Worm (Caenorhabditis elegans) whole organism, L4/young adult: Measurements from ENCODE around the gene Y97E10AR.1.
A peak's percentile ranks its signal among the peaks of the same experiment; 100 is the strongest.

ENCODE experiments used
- W03F9.2 ChIP-seq: fragments of 150-350 bp; optimal IDR thresholded peaks from 2 replicates; lab custom pipeline; 2014; ENCODE audit warnings: missing biosample characterization, missing genetic modification characterization
- dao-5 ChIP-seq: sonication (generic microtip); optimal IDR thresholded peaks from 2 replicates; lab custom pipeline; 2016; ENCODE audit warnings: missing genotype, missing genetic modification characterization, moderate library complexity, missing compliant biosample characterization
- him-1 ChIP-seq: sonication (generic microtip); optimal IDR thresholded peaks from 2 replicates; lab custom pipeline; 2016; ENCODE audit warnings: missing genotype, missing genetic modification reagents, missing genetic modification characterization, missing compliant biosample characterization

The Y97E10AR.1 gene

DNA sequence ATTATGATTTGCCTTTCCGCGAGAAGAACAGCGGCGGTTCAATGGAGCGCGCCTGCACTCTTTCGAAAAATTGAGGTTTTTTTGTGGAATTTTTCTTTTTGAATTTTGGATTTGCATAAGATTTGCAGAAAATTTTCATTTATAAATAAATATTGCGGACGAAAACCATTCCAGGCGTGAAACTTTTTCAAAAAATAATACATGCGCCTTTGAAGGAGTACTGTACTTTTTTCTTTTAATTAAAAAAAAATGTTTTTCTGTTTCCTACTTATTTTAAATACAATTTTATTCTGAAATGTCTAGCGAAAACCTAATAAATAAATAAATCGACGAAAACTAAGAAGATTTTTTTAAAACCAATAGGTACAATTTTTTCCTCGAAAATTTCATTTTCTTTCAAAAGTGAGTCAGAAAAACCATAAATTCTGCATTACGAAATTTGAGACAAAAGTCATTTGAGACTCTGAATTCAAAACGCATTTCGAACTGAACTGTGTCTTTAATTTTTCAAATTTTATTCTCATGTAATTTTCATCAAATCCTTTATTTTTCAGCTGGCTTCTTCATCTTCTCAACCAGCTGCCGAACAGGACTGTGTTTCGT is 20.2 kb upstream of the Y97E10AR.1 start, which contains the start of gene F26D11.1:
Gene F26D11.1 (plus strand): TSS at position 553 of the 603 bp plus-strand sequence.
- TF ChIP-seq W03F9.2 (tag; lab: Kevin White, UChicago) = no peak
- no peak for TF ChIP-seq dao-5
- no peak for TF ChIP-seq him-1

DNA sequence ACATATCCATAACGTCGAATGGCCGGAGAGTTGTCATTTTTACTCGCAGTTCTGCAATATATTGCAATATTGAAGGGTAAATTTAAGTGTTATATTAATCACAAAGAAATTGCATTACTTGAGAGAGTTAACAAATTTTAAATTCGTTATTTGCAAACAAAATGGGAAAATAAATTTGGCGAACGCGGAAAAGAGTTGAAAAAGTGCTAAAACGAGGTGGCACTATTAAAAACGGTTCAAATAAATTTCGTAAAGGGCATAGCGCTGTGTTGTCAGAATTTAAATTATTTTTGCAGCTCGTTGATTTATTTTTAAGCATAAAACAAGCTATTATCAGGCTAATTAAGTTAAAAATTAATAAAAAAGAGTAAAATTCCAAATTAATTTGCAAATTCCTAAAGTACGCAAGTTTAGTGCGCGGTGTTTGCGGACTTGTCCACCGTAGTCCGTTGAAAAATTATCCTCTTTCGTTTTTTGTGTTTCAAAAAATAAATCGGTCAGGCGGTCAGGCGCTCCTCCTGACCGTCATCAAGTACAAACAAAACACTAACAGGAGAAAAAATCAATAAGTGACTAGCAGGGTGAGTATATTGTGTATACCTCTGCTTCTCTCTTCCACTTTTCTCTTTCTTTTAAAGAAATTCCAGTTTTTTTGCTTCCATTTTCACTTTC is 17.7 kb upstream of the Y97E10AR.1 start, which contains the start of the genes natb-1 and abhd-12:
Gene natb-1 (minus strand): TSS at position 51 of the 672 bp plus-strand sequence.
Gene abhd-12 (plus strand): TSS at position 499 of the 672 bp plus-strand sequence.
- TF ChIP-seq him-1 (no peak), dao-5 (no peak), W03F9.2 (tag; lab: Kevin White, UChicago) (peak; percentile 75)

DNA sequence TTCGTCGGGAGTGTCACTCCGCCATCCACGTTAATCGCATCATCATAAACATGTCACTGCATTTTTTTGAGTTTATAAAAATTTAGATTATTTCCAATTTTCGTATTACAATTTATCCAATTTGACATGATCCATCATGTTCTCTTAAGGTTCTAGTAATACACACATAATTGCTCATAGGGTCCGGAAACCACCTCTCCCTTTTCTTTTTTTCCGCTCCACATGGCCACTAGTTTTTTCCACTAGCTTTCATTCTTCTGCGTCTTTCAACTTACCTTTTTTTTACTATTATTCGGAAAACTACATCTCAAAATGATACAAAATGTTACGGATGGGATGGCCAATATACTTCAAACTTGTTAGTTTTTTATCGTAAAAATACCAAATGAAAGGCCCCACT is 15.4 kb upstream of the Y97E10AR.1 start, which contains the start of gene Y97E10AL.1:
Gene Y97E10AL.1 (plus strand): TSS at position 301 of the 400 bp plus-strand sequence.
- TF ChIP-seq W03F9.2 (tag; lab: Kevin White, UChicago) = no peak
- TF ChIP-seq dao-5 = no peak
- TF ChIP-seq him-1 = no peak

DNA sequence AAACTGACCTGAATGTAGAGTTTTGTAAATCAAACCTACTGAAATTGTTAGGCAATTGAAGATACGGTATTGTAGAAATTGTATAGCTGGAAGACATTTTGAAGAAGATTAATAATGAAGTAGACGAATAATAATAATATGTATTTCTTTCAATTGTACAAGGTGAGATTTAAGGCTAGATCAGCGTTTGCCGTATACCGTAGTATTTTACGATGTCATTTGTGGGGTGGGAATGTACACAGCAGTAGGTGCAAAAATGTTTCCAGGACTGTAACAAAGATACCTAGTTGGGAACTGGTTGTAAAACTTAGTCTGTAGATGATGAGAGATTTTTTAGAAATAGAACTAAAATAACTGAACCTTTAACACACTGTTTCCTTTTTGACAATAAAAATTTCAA is 6.7 kb upstream of the Y97E10AR.1 start, which contains the start of gene ceh-76:
Gene ceh-76 (minus strand): TSS at position 101 of the 400 bp plus-strand sequence.
- TF ChIP-seq dao-5 (no peak), W03F9.2 (tag; lab: Kevin White, UChicago) (no peak), him-1 (no peak)

DNA sequence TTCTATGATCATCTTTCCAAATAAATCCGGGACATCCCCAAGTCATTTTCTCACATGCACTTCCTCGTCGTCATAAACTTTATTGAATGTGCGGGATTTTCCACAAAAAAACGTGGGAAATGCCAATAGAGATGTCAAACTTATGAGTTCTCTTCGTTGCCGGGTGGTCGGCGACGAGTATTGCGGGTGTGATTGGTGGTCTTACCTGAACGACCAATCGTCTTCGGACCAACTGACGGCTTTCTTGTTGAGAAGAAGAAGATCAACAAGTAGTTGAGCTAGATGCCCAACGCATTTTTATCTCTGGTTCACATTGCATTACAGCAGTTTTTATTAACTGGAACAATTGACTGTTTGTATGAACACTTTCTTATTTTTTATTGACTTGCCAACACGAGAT is 6.1 kb upstream of the Y97E10AR.1 start:
- no peak for TF ChIP-seq dao-5
- no peak for TF ChIP-seq W03F9.2 (tag; lab: Kevin White, UChicago)
- TF ChIP-seq him-1 = no peak

DNA sequence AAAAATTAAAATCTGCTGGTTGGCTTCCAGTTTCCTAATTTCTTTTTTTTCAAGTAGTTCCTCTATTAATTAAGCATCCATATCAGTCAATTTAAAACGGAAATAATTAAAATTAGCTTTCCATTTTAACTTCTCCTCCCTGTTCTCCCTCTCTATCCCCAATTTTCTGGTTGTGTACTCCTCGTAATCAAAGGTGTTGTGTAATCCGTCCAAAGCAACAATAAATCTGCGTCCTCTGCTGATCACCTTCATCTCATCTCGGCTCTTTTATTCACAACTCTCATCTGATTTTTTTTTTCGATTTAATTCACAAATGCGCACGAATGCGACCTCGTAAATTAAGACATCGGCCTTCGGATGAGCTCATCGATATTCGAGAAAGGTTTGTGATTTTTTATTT is 5.4 kb upstream of the Y97E10AR.1 start, which contains the start of gene Y97E10AR.2:
Gene Y97E10AR.2 (plus strand): TSS at position 301 of the 400 bp plus-strand sequence.
- no peak for TF ChIP-seq him-1
- no peak for TF ChIP-seq dao-5
- no peak for TF ChIP-seq W03F9.2 (tag; lab: Kevin White, UChicago)

DNA sequence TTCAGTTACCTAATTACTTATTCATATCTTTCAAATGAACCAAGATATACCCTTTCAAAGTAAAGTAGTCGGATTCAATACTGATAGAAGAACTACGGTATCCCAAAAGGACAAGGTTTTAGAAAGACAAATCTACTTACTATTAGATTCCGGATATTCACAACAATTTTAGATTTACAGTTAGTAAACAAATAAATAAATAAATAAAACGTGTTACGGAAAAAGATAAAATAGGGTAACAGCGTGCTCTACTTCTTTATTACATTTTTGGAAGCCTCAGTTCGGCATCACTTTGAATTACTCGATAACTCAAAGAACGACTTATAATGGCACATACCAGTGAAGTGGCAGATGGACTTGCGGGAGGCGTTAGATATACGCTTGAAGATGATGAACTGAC is 3.7 kb downstream of the Y97E10AR.1 start, which contains the start of gene Y97E10AR.8:
Gene Y97E10AR.8 (plus strand): TSS at position 301 of the 400 bp plus-strand sequence.
- TF ChIP-seq W03F9.2 (tag; lab: Kevin White, UChicago) = no peak
- TF ChIP-seq dao-5 = no peak
- no peak for TF ChIP-seq him-1

DNA sequence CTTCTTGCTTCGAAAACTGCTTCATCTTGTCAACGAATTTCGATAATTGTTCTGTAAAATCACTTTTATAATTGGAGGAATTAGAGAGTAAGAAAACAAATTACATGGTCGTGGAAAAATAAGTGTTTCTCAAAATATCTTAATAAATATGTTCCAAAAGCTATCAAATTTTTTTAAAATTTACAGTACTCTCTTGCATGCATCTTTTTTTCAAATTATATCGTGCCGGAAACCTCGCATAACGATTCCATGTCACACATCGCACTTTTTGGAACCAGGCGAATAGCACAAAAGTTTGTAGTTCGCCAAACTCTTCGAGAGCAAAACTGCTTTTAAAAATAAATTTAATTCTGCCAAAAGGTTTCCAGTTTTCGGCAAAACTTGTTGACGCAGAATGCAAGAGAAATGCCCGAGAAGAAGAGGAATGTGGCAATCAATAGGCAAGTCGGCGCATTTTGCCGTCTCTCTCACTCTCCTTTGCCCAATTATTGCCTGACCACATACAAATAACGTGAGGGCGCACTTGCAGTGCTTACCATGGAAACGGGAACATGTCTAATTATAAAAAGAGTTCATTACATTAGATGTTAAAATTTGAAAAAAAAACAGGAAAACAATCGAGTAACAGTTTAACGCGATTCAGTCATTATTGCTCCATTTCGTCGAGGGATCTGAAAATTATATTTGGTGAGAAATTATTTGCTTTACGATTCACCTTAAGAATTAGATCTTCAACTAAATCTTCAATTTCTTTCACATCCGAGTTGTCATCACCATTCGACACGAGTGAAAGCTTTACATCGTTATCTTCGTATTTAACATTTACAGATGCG is 6.4 kb downstream of the Y97E10AR.1 start, which contains the start of gene Y97E10AR.3:
Gene Y97E10AR.3 (minus strand): TSS at position 51 of the 833 bp plus-strand sequence.
- no peak for TF ChIP-seq him-1
- no peak for TF ChIP-seq W03F9.2 (tag; lab: Kevin White, UChicago)
- no peak for TF ChIP-seq dao-5

DNA sequence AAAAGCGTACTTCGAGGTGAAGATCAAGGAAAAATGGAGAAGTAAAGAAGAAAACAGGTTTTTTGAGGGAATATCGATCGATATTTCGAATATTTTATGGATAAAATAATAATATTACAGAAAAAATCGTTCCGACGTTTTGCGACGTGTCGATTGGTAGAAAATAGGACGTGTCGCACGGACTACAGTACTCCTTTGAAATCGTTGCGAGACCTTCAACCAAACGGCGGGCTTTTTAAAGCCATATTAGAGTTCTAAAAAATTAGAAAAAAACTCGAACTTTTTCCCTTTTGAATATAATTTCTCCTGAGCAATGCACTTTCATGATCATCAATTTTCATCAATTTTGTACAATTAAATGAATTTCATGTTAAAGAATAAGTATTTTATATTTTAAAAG is 8.8 kb downstream of the Y97E10AR.1 start, which contains the start of gene Y97E10AR.4:
Gene Y97E10AR.4 (minus strand): TSS at position 131 of the 400 bp plus-strand sequence.
- TF ChIP-seq dao-5 = no peak
- TF ChIP-seq him-1 = no peak
- no peak for TF ChIP-seq W03F9.2 (tag; lab: Kevin White, UChicago)

DNA sequence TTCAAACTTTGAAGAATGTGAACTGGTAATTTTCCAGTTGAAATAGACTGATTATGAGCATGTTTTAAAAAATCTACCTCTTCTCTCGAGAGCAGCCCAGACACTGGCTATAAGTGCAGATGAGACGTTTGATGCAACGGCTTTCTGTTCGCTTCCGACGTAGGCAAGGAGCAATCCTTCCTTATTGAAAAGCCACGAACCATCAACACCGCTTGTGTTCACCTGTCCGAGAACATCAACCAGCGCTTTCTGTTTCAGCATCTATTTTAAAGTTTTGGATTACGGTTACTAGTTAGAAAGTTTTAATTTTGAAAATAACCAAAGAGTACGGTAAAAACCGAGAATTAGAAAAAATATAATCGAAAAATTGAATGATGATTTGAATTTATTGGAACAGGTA is 9.6 kb downstream of the Y97E10AR.1 start, which contains the start of gene lmtr-2:
Gene lmtr-2 (minus strand): TSS at position 261 of the 400 bp plus-strand sequence.
- TF ChIP-seq W03F9.2 (tag; lab: Kevin White, UChicago) = no peak
- TF ChIP-seq dao-5 = no peak
- TF ChIP-seq him-1 = no peak

DNA sequence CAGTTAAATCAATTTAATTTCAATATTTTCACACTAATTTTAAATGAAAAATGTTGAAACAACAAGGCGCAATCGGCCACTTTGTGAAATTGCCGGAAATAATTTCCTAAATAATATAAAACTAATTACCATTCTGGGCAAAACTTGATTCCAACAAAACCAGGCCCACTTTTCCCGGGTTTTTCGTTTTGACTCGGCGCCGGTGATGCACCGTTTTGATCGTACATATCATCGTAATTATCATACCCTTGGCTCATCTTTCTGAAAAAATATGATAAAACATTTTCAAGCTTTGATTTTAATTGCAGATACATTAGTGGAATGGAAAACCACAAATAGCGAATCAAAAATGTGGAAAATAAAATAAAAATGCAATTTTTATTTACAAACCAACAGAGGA is 10.8 kb downstream of the Y97E10AR.1 start, which contains the start of gene rpb-9:
Gene rpb-9 (minus strand): TSS at position 314 of the 400 bp plus-strand sequence.
- no peak for TF ChIP-seq dao-5
- no peak for TF ChIP-seq W03F9.2 (tag; lab: Kevin White, UChicago)
- TF ChIP-seq him-1 = no peak

DNA sequence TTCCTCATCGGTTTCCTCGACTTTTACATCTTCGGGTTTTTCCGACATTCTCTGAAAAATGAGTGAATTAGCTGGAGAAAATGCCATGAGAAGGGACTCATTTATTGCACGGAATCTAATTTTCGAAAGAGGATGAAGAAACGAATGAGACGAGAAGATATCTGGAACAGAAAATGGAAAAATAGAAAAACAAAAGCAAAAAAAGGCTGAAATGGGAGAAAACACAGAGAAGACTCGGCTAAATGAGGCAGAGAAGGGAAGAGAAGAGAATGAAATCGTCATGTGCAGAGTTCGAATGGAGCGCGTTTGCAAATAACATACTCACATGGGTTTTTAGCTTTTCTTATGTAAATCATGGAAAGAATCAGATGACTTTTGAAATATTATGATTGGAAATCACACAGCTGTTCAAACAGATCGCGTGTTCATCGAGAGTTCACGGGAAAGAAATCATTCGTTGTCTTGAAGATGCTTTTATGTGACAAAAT is 12.7 kb downstream of the Y97E10AR.1 start, which contains the start of gene Y97E10AR.6:
Gene Y97E10AR.6 (minus strand): TSS at position 51 of the 488 bp plus-strand sequence.
- peak; percentile 25 for TF ChIP-seq W03F9.2 (tag; lab: Kevin White, UChicago)
- TF ChIP-seq him-1 = no peak
- TF ChIP-seq dao-5 = no peak

DNA sequence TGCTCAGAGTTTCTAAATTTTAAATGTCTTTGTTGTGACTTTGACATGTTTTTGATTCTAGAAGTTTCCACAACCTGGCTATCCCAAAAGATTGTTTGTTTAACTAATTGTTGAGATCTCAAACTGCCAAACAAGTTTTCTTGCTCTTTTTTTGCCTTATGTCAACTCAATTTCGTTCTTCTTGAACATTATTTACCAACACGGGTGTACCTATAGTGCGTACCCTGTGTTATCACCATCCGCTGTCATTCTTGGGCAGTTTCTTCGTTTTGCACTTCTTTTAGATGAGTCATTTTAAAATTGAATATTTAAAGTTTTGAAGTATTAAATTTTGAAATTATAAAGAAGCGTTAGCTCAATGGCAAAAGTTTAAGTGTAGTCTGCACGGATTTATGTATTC is 15.7 kb downstream of the Y97E10AR.1 start, which contains the start of gene sptl-2:
Gene sptl-2 (plus strand): TSS at position 280 of the 400 bp plus-strand sequence.
- TF ChIP-seq him-1 (no peak), dao-5 (no peak), W03F9.2 (tag; lab: Kevin White, UChicago) (no peak)
